Fruit fly (Drosophila melanogaster): ENCODE measurements around the gene RpS8.

DNA sequence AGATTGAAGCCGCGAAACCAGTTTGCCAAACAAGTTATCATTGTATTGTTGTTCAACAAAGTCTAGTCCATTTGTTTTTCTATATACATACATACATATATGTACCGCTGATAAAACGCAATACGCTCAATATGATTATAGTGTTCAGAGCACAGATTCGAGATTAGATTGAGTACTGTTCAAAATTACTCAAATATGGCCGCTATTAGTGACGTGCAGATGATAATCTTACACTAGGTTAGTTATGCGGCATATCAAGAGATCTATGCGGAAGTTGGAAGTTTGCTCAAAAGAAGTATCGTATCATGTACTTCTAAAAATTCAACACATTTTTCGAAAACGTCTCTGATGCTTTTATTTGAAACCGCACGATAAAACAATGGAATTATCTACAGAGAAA is 6.5 kb downstream of the RpS8 start:
- TF ChIP-seq h (optimal IDR thresholded peaks at IDR 0.05): no peak
- no peak for TF ChIP-seq Sin3A (optimal IDR thresholded peaks at IDR 0.05)
- TF ChIP-seq psq (optimal IDR thresholded peaks at IDR 0.05): no peak
- no peak for TF ChIP-seq Myc (optimal IDR thresholded peaks at IDR 0.05)
- no peak for TF ChIP-seq ttk (optimal IDR thresholded peaks at IDR 0.05)
